Worm (Caenorhabditis elegans): ENCODE measurements around the gene cyp-33E2.

cyp-33E2 gene

DNA sequence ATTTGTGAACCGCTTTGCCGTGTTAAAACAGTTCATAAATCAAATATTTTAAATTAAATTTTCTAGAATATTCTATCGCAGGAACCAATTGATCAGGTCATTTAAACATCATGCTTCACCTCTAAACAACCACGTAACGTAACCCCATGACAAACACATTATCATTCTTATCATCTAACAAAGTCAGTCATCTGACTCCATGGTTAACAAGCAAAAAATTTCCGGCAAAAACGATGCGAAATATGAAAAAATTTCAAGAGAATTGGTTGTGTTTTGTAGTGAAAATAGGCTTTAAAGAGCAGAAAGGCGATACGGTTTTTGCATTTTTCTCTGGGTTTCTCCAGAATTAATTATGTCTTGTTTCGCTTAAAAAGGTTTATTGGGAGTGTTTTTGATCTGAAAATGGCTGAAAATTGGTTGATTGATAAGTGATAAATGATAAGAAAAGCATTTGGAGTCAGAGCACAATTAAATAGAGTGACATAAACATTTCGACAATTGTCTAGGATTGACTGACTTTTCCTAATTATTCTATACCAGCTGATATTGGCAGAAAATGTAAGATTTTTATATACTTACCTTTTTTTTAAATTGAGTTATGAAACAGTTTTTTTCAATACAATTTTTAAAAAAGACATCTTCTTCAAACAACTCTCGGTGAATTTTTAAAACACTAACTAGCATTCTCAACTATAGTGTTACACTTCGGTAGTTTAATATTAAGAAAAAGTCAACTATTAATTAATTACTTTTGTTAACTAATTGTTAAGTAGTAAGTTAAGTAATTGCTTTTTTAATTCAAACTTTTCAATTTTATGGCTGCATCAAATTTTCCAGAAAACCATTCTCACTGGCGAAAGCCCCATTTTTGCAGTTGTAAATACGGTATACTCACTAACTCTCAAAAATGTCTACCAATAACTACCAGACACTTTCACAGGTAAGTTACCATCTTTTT lies 26.8 kb upstream of the cyp-33E2 start, which contains the start of gene catp-7:
TSS of gene catp-7 (plus strand) at position 908 of the 958 bp plus-strand sequence.
- no peak for TF ChIP-seq lin-32 (GFP tag; optimal IDR thresholded peaks at IDR 0.05)
- no peak for TF ChIP-seq blmp-1 (tag; optimal IDR thresholded peaks at IDR 0.05)
- no peak for TF ChIP-seq lin-13 (tag; optimal IDR thresholded peaks at IDR 0.05)
- no peak for TF ChIP-seq ceh-83 (GFP tag; optimal IDR thresholded peaks at IDR 0.05)
- TF ChIP-seq tbx-8 (GFP tag; optimal IDR thresholded peaks at IDR 0.05): no peak
- TF ChIP-seq M03D4.4 (tag; optimal IDR thresholded peaks at IDR 0.05): no peak
- TF ChIP-seq elt-3 (tag; optimal IDR thresholded peaks at IDR 0.05): no peak

DNA sequence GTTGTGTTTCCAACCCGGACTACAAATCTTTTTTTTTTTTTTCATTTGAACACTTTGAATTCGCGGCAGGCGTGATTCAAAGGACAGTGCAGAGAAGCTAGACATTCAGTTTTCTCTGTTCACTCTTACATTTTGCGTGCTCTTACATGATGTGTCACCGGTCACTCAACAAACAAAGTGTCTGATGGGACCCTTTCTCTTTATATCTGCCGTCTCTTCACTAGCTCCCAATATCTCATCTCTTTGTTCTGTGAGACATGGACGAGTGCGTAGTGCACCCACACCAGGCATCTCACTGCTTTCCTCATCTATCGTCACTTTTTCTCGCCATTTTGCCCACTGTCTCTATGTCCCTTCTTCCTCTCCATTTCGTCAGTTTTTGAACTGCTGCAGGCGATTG lies 25.1 kb upstream of the cyp-33E2 start:
- TF ChIP-seq ztf-11 (tag; optimal IDR thresholded peaks at IDR 0.05) (no peak), sptf-1 (tag; optimal IDR thresholded peaks at IDR 0.05) (no peak), drap-1 (GFP tag; optimal IDR thresholded peaks at IDR 0.05) (no peak), hlh-1 (tag; optimal IDR thresholded peaks at IDR 0.05) (peak; percentile 8), unc-62 (GFP tag; optimal IDR thresholded peaks at IDR 0.05) (peak; percentile 88), ham-2 (GFP tag; optimal IDR thresholded peaks at IDR 0.05) (no peak), ceh-83 (GFP tag; optimal IDR thresholded peaks at IDR 0.05) (no peak), nhr-237 (tag; optimal IDR thresholded peaks at IDR 0.05) (peak; percentile 26), unc-120 (tag; optimal IDR thresholded peaks at IDR 0.05; ENCODE audit: poor library complexity, severe bottlenecking) (peak; percentile 44), lsy-2 (tag; optimal IDR thresholded peaks at IDR 0.05) (no peak)

DNA sequence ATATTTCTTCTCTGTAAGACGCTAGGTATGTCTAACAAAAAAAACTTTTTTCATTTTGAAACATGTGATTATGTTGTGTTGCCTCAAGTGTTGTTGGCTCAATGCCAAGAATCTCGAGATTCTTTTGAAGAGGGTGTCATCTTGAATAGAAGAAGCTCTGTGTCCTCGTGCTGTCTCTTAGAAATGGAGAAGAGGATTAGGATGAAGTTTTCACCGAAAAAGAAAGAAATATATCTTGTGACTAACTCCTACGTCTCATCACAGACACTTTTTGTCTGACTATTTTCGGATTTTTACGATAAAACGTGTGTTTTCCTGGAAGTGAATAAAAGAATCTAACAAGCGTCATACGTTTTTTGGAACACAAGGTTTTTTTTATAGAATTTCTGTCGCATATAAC lies 24.5 kb upstream of the cyp-33E2 start:
- TF ChIP-seq ham-2 (GFP tag; optimal IDR thresholded peaks at IDR 0.05): no peak
- TF ChIP-seq nhr-12 (tag; optimal IDR thresholded peaks at IDR 0.05): no peak
- no peak for TF ChIP-seq nhr-76 (tag; optimal IDR thresholded peaks at IDR 0.05)
- no peak for TF ChIP-seq hlh-1 (tag; optimal IDR thresholded peaks at IDR 0.05)
- TF ChIP-seq sptf-1 (tag; optimal IDR thresholded peaks at IDR 0.05): no peak
- no peak for TF ChIP-seq sem-2 (GFP tag; optimal IDR thresholded peaks at IDR 0.05)
- no peak for TF ChIP-seq nhr-2 (tag; optimal IDR thresholded peaks at IDR 0.05)
- TF ChIP-seq nhr-237 (tag; optimal IDR thresholded peaks at IDR 0.05): no peak
- no peak for TF ChIP-seq unc-120 (tag; optimal IDR thresholded peaks at IDR 0.05; ENCODE audit: poor library complexity, severe bottlenecking)
- no peak for TF ChIP-seq tbx-8 (GFP tag; optimal IDR thresholded peaks at IDR 0.05)
- no peak for TF ChIP-seq mep-1 (tag; optimal IDR thresholded peaks at IDR 0.05)

DNA sequence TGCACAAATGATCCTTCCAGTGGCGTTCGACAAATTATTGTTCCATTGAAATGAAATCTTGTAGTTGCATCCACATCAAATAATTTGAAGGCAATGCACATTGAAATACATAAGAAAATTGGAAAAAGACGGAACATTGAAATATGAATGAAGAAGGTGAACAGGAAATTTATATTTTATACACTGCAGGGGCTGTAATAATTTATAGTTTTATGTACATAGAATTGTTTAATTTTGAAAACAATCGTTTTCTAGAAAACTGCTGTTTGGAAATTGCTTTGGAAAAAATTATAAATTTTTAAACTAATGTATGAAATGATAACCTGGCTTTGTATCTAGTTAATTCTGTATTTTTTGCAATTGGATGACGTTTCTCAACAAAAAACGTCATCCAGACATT lies 16.8 kb upstream of the cyp-33E2 start, which contains the start of gene Y59H11AR.3:
TSS of gene Y59H11AR.3 (minus strand) at position 101 of the 400 bp plus-strand sequence.
- TF ChIP-seq mab-5 (tag; optimal IDR thresholded peaks at IDR 0.05) (no peak), lsy-2 (tag; optimal IDR thresholded peaks at IDR 0.05) (no peak)

DNA sequence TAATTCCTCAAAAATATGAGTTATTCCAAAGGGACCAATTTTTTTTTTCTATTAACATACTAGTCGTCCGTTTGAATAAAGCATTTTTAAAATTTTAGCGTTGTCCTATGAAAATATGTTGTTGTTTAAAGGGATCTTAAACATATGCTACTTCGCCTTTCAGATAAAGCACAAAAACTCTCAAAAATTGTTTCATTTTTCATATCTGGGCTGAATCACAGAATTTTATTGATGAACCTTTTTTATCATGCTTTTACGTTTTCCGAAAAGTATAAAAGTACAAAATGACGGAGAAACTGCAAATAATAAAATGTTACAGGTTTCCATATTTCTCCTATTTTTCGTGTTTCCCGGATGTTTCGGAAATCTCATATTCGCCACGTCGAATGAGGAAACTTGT lies 16.4 kb upstream of the cyp-33E2 start, which contains the start of gene clec-181:
TSS of gene clec-181 (plus strand) at position 301 of the 400 bp plus-strand sequence.
- no peak for TF ChIP-seq tbx-8 (GFP tag; optimal IDR thresholded peaks at IDR 0.05)

DNA sequence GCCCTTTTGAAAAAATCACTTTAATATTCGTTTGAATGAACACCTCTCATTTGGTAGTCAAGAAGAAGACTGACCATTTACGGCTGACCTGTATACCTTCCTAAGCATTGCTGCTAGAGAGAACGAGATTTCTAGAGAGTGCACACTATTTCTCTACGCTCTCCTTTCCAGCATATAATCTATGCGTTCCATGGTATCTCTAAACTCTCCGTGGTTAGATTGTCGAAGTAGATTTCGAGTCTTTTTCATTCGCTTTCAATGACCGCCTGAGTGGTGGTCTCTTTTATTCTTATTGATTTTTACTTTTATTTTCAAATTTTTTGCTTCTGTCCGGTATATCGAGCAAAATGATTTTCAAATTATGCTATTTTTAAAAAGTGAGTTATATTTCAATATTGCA lies 14.6 kb upstream of the cyp-33E2 start:
- TF ChIP-seq ces-1 (GFP tag; optimal IDR thresholded peaks at IDR 0.05): peak; percentile 59
- no peak for TF ChIP-seq nhr-12 (tag; optimal IDR thresholded peaks at IDR 0.05)
- TF ChIP-seq zip-8 (tag; optimal IDR thresholded peaks at IDR 0.05): no peak
- peak; percentile 3 for TF ChIP-seq nhr-2 (tag; optimal IDR thresholded peaks at IDR 0.05)
- TF ChIP-seq sptf-1 (tag; optimal IDR thresholded peaks at IDR 0.05): no peak
- TF ChIP-seq M03D4.4 (tag; optimal IDR thresholded peaks at IDR 0.05): no peak
- peak; percentile 3 for TF ChIP-seq nhr-237 (tag; optimal IDR thresholded peaks at IDR 0.05)
- TF ChIP-seq unc-120 (tag; optimal IDR thresholded peaks at IDR 0.05; ENCODE audit: poor library complexity, severe bottlenecking): peak; percentile 49
- TF ChIP-seq lin-32 (GFP tag; optimal IDR thresholded peaks at IDR 0.05): no peak
- TF ChIP-seq tbx-8 (GFP tag; optimal IDR thresholded peaks at IDR 0.05): no peak
- TF ChIP-seq nhr-28 (tag; optimal IDR thresholded peaks at IDR 0.05): no peak
- no peak for TF ChIP-seq blmp-1 (tag; optimal IDR thresholded peaks at IDR 0.05)
- no peak for TF ChIP-seq ham-2 (GFP tag; optimal IDR thresholded peaks at IDR 0.05)
- TF ChIP-seq unc-62 (GFP tag; optimal IDR thresholded peaks at IDR 0.05): no peak
